Worm (Caenorhabditis elegans) whole organism, early embryonic: ENCODE results near the gene gphr-1.

Source experiments
- B0310.2 ChIP-seq: sonication (generic microtip); optimal IDR thresholded peaks from 2 replicates; lab custom pipeline; 2016; ENCODE audit warnings: mild to moderate bottlenecking, missing genetic modification characterization, missing compliant biosample characterization
- F13C5.2 ChIP-seq: sonication (generic microtip); optimal IDR thresholded peaks from 2 replicates; lab custom pipeline; 2017; ENCODE audit warnings: mild to moderate bottlenecking, missing genetic modification characterization, inconsistent platforms, missing compliant biosample characterization
- aly-1 ChIP-seq: sonication (generic microtip); optimal IDR thresholded peaks from 2 replicates; lab custom pipeline; 2016; ENCODE audit warnings: missing genetic modification characterization, missing compliant biosample characterization
- ama-1 ChIP-seq: fragments of 150-350 bp; optimal IDR thresholded peaks from 2 replicates; lab custom pipeline; 2014
- ceh-13 ChIP-seq: fragments of 200-800 bp; sonication (Bioruptor generic); optimal IDR thresholded peaks from 2 replicates; lab custom pipeline; 2018; ENCODE audit warnings: mild to moderate bottlenecking, missing genetic modification characterization, missing compliant biosample characterization
- ceh-36 ChIP-seq: sonication (generic microtip); optimal IDR thresholded peaks from 2 replicates; lab custom pipeline; 2016; ENCODE audit warnings: missing genetic modification characterization, inconsistent platforms, missing compliant biosample characterization
- ets-7 ChIP-seq: sonication (generic microtip); optimal IDR thresholded peaks from 2 replicates; lab custom pipeline; 2016; ENCODE audit warnings: missing genotype, missing genetic modification characterization, missing compliant biosample characterization
- flt-1 ChIP-seq: fragments of 200-800 bp; sonication (Bioruptor generic); IDR thresholded peaks from 2 replicates; pipeline ENCODE4 v1.3.6; 2022; ENCODE audit warnings: missing genetic modification characterization, missing compliant biosample characterization
- hmbx-1 ChIP-seq: sonication (generic microtip); optimal IDR thresholded peaks from 2 replicates; lab custom pipeline; 2016; ENCODE audit warnings: mild to moderate bottlenecking, missing genetic modification characterization, missing compliant biosample characterization
- hmg-4 ChIP-seq: fragments of 200-800 bp; sonication (Bioruptor generic); optimal IDR thresholded peaks from 2 replicates; lab custom pipeline; 2018; ENCODE audit warnings: mild to moderate bottlenecking, missing genetic modification characterization, missing compliant biosample characterization
- hnd-1 ChIP-seq: sonication (generic microtip); optimal IDR thresholded peaks from 2 replicates; lab custom pipeline; 2016; ENCODE audit warnings: missing genetic modification characterization, missing compliant biosample characterization
- pes-1 ChIP-seq: fragments of 200-800 bp; sonication (Bioruptor generic); IDR thresholded peaks from 2 replicates; pipeline ENCODE4 v1.3.6; 2022; ENCODE audit warnings: missing genetic modification reagents, missing genetic modification characterization, missing compliant biosample characterization
- scrt-1 ChIP-seq: fragments of 200-800 bp; sonication (Bioruptor generic); IDR thresholded peaks from 2 replicates; pipeline ENCODE4 v1.3.6; 2022; ENCODE audit warnings: missing genetic modification characterization, missing compliant biosample characterization
- sea-1 ChIP-seq: fragments of 200-800 bp; sonication (Bioruptor generic); conservative IDR thresholded peaks from 2 replicates; pipeline ENCODE4 v1.3.6; 2022; ENCODE audit warnings: missing genetic modification characterization, missing compliant biosample characterization
- tbx-11 ChIP-seq: fragments of 200-800 bp; sonication (Bioruptor generic); IDR thresholded peaks from 2 replicates; pipeline ENCODE4 v1.3.6; 2022; ENCODE audit warnings: missing genetic modification characterization, missing compliant biosample characterization
- tbx-37 ChIP-seq: fragments of 200-800 bp; sonication (Bioruptor generic); conservative IDR thresholded peaks from 2 replicates; pipeline ENCODE4 v1.3.6; 2022; ENCODE audit warnings: missing genetic modification reagents, missing genetic modification characterization, missing compliant biosample characterization
- tra-4 ChIP-seq: sonication (generic microtip); optimal IDR thresholded peaks from 2 replicates; lab custom pipeline; 2017; ENCODE audit warnings: missing genetic modification characterization, missing compliant biosample characterization

gphr-1 gene

DNA sequence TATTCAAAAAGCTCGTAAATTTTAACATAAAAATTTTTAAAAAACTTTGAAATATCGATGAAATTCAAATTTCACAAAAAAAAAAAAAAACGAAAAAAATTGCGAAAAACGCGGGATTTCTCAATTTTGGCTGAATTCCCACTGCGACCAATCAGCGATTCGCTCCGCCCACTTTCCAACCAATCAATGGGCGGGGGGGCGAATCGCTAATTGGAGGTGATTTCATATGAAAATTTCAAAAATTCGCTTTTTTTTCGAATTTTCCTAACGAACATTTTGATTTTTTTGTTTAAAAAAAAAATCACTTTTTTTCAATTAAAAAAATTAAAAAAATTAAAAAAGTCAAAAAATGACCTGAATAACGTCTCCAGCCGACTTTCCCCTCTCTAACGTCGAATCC, 51.5 kb downstream of the gphr-1 start:
- no peak for TF ChIP-seq tbx-11
- TF ChIP-seq ceh-13, result no peak
- no peak for TF ChIP-seq hmbx-1 (tag; lab: Kevin White, UChicago)
- TF ChIP-seq tbx-37, result no peak
- no peak for TF ChIP-seq hnd-1
- no peak for TF ChIP-seq flt-1 (GFP tag; lab: Robert Waterston, UW)
- TF ChIP-seq ets-7 (tag; lab: Kevin White, UChicago), result no peak
- no peak for TF ChIP-seq ama-1
- TF ChIP-seq ceh-36 (tag; lab: Kevin White, UChicago), result no peak
- TF ChIP-seq aly-1 (tag; lab: Kevin White, UChicago), result no peak
- TF ChIP-seq B0310.2 (tag; lab: Kevin White, UChicago), result no peak
- no peak for TF ChIP-seq sea-1 (GFP tag; lab: Robert Waterston, UW)
- no peak for TF ChIP-seq pes-1 (GFP tag; lab: Robert Waterston, UW)
- no peak for TF ChIP-seq tra-4 (tag; lab: Kevin White, UChicago)
- TF ChIP-seq scrt-1, result no peak
- TF ChIP-seq hmg-4, result no peak
- no peak for TF ChIP-seq F13C5.2 (tag; lab: Kevin White, UChicago)
